Worm (Caenorhabditis elegans) whole organism, late embryonic: Measurements from ENCODE around the gene srz-95.
"Not testable (repeated sequence)": the region's sequence is repeated elsewhere in the genome, so short reads cannot be mapped to it uniquely, and the experiment has no call there.

Source experiments
- F13H6.1 ChIP-seq: sonication (generic microtip); optimal IDR thresholded peaks from 2 replicates; lab custom pipeline; 2016; ENCODE audit warnings: missing genetic modification characterization, missing compliant biosample characterization
- ama-1 ChIP-seq: fragments of 150-350 bp; optimal IDR thresholded peaks from 2 replicates; lab custom pipeline; 2014
- ceh-14 ChIP-seq: sonication (generic microtip); optimal IDR thresholded peaks from 2 replicates; lab custom pipeline; 2016; ENCODE audit warnings: missing genotype, missing genetic modification characterization, missing compliant biosample characterization
- ceh-2 ChIP-seq: sonication (generic microtip); optimal IDR thresholded peaks from 2 replicates; lab custom pipeline; 2016; ENCODE audit warnings: missing genotype, missing genetic modification characterization, missing compliant biosample characterization
- ceh-24 ChIP-seq: sonication (generic microtip); optimal IDR thresholded peaks from 2 replicates; lab custom pipeline; 2016; ENCODE audit warnings: mild to moderate bottlenecking, missing genetic modification characterization, missing compliant biosample characterization
- ceh-31 ChIP-seq: sonication (generic microtip); optimal IDR thresholded peaks from 2 replicates; lab custom pipeline; 2016; ENCODE audit warnings: missing genetic modification characterization, missing compliant biosample characterization
- ceh-34 ChIP-seq: sonication (generic microtip); optimal IDR thresholded peaks from 2 replicates; lab custom pipeline; 2016; ENCODE audit warnings: mild to moderate bottlenecking, missing genetic modification characterization, missing compliant biosample characterization
- ceh-48 ChIP-seq: sonication (generic microtip); optimal IDR thresholded peaks from 2 replicates; lab custom pipeline; 2016; ENCODE audit warnings: missing genetic modification characterization, inconsistent platforms, missing compliant biosample characterization
- ceh-9 ChIP-seq: sonication (generic microtip); optimal IDR thresholded peaks from 2 replicates; lab custom pipeline; 2016; ENCODE audit warnings: mild to moderate bottlenecking, missing genetic modification characterization, inconsistent platforms, missing compliant biosample characterization
- che-1 ChIP-seq: sonication (generic microtip); optimal IDR thresholded peaks from 2 replicates; lab custom pipeline; 2016; ENCODE audit warnings: mild to moderate bottlenecking, missing genetic modification characterization, missing compliant biosample characterization
- dve-1 ChIP-seq: sonication (generic microtip); optimal IDR thresholded peaks from 2 replicates; lab custom pipeline; 2017; ENCODE audit warnings: antibody characterized with exemption, mild to moderate bottlenecking, missing genetic modification characterization, missing compliant biosample characterization
- eyg-1 ChIP-seq: sonication (generic microtip); optimal IDR thresholded peaks from 2 replicates; lab custom pipeline; 2016; ENCODE audit warnings: missing genotype, missing genetic modification characterization, missing compliant biosample characterization
- hlh-30 ChIP-seq: sonication (generic microtip); optimal IDR thresholded peaks from 2 replicates; lab custom pipeline; 2017; ENCODE audit warnings: antibody characterized with exemption, missing genetic modification characterization, missing compliant biosample characterization; ENCODE audit not compliant: insufficient read depth
- lim-6 ChIP-seq: sonication (generic microtip); optimal IDR thresholded peaks from 2 replicates; lab custom pipeline; 2016; ENCODE audit warnings: missing genetic modification characterization, missing compliant biosample characterization
- lin-11 ChIP-seq: fragments of 200-800 bp; sonication (Bioruptor generic); optimal IDR thresholded peaks from 2 replicates; lab custom pipeline; 2018; ENCODE audit warnings: mild to moderate bottlenecking, missing genetic modification characterization, missing compliant biosample characterization
- mec-3 ChIP-seq: sonication (generic microtip); optimal IDR thresholded peaks from 2 replicates; lab custom pipeline; 2016; ENCODE audit warnings: borderline replicate concordance, missing genetic modification characterization, missing compliant biosample characterization
- nfya-1 ChIP-seq: sonication (generic microtip); optimal IDR thresholded peaks from 2 replicates; lab custom pipeline; 2017; ENCODE audit warnings: missing genetic modification characterization, mild to moderate bottlenecking, missing compliant biosample characterization, antibody characterized with exemption, moderate library complexity
- nhr-11 ChIP-seq: fragments of 150-350 bp; optimal IDR thresholded peaks from 2 replicates; lab custom pipeline; 2014; ENCODE audit warnings: missing biosample characterization, missing genetic modification characterization
- pag-3 ChIP-seq: sonication (generic microtip); optimal IDR thresholded peaks from 2 replicates; lab custom pipeline; 2016; ENCODE audit warnings: missing compliant biosample characterization, missing genetic modification characterization, borderline replicate concordance
- pat-9 ChIP-seq: fragments of 200-800 bp; sonication (Bioruptor generic); optimal IDR thresholded peaks from 2 replicates; lab custom pipeline; 2018; ENCODE audit warnings: mild to moderate bottlenecking, missing genetic modification characterization, moderate library complexity, missing compliant biosample characterization
- pax-1 ChIP-seq: fragments of 150-350 bp; optimal IDR thresholded peaks from 2 replicates; lab custom pipeline; 2014; ENCODE audit warnings: missing biosample characterization, missing genetic modification characterization
- pha-2 ChIP-seq: sonication (generic microtip); optimal IDR thresholded peaks from 2 replicates; lab custom pipeline; 2017; ENCODE audit warnings: mild to moderate bottlenecking, missing genetic modification characterization, missing compliant biosample characterization
- pha-4 ChIP-seq: fragments of 150-350 bp; optimal IDR thresholded peaks from 2 replicates; lab custom pipeline; 2018; ENCODE audit warnings: missing biosample characterization, missing genetic modification reagents, missing genetic modification characterization
- ref-2 ChIP-seq: sonication (generic microtip); optimal IDR thresholded peaks from 2 replicates; lab custom pipeline; 2016; ENCODE audit warnings: missing genetic modification characterization, missing compliant biosample characterization
- sox-4 ChIP-seq: sonication (generic microtip); optimal IDR thresholded peaks from 2 replicates; lab custom pipeline; 2017; ENCODE audit warnings: mild to moderate bottlenecking, missing genetic modification characterization, inconsistent platforms, missing compliant biosample characterization
- tbx-7 ChIP-seq: sonication (generic microtip); optimal IDR thresholded peaks from 2 replicates; lab custom pipeline; 2016; ENCODE audit warnings: missing genotype, missing genetic modification characterization, missing compliant biosample characterization
- unc-3 ChIP-seq, 2 experiments: fragments of 200-800 bp in 1 of 2; sonication (Bioruptor generic) in 1 of 2; sonication (generic microtip) in 1 of 2; conservative IDR thresholded peaks in 1 of 2; optimal IDR thresholded peaks in 1 of 2; 2 replicates each; pipeline versions ENCODE4 v1.3.6 to Lab custom; 2016 to 2022; ENCODE audit warnings: missing compliant biosample characterization in 2 of 2, missing genetic modification characterization in 2 of 2, missing genetic modification reagents in 1 of 2
- unc-42 ChIP-seq: sonication (generic microtip); optimal IDR thresholded peaks from 2 replicates; lab custom pipeline; 2016; ENCODE audit warnings: missing genotype, missing genetic modification characterization, missing compliant biosample characterization
- zip-5 ChIP-seq: sonication (generic microtip); optimal IDR thresholded peaks from 2 replicates; lab custom pipeline; 2016; ENCODE audit warnings: missing genetic modification characterization, missing compliant biosample characterization

The srz-95 gene

DNA sequence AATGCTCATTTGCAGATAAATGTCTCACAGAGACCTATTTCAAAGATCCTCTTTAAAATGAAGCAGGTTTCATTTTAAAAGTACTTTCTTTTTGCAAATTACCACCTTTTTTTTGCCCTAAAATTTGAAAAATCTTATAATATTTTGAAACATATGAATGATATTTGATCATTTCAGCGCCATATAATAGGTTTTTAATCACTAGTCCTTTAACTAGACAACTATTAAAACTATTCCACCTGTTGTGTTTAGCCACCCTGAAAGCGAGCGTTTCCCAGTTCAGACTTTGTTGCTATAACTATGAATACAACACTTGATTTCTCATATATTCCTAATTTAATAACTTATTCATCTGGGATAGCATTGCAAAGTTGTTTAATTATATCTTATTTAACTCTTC lies at the start of gene srz-95:
Gene srz-95, plus strand, starts transcription at position 301 of the 400 bp plus-strand sequence.
- TF ChIP-seq ceh-2 (tag; lab: Kevin White, UChicago) = no peak

ce11 chrV:16948011-16948410 lies 43.8 kb upstream of the srz-95 start, which contains the start of gene fbxa-112:
Gene fbxa-112 (minus strand): TSS chrV:16948111.
- not testable (repeated sequence) for TF ChIP-seq mec-3; F13H6.1 (tag; lab: Kevin White, UChicago); ceh-48

- not testable (repeated sequence) for TF ChIP-seq pax-1; ceh-14 (tag; lab: Kevin White, UChicago); ceh-24 (tag; lab: Kevin White, UChicago)
Observed at ce11 chrV:16949609-16950008, 42.2 kb upstream of the srz-95 start, which contains the start of gene fbxa-111. Gene fbxa-111 (minus strand): TSS chrV:16949709.

DNA sequence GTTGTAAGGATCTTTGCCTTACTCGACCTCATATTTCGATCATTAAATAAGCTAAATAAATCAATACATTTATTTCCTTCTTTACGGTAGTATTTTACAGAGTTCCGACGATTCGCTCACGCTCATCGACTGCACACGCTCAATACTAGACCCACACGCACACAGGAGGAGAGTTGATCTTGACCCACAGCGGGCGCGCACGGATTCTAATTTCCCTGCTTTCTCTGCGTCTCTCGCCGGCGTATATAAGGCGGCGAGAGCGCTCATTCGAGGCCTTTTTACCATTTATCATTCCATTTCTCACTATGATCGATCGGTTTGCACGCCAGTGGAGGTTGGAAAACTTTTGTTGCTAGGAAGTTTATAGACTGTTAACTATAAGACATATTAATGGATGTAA lies 41.8 kb upstream of the srz-95 start:
- TF ChIP-seq lim-6 (tag; lab: Kevin White, UChicago) (no peak), ama-1 (lab: Kevin White, UChicago) (no peak), hlh-30 (tag; lab: Kevin White, UChicago) (no peak), pat-9 (no peak), zip-5 (tag; lab: Kevin White, UChicago) (no peak), mec-3 (no peak), ceh-34 (tag; lab: Kevin White, UChicago) (no peak)

- TF ChIP-seq unc-42 (tag; lab: Kevin White, UChicago) = no peak
- TF ChIP-seq lin-11 (tag; lab: Kevin White, UChicago) = no peak
Observed at ce11 chrV:16951504-16951903, 40.3 kb upstream of the srz-95 start, which contains the start of gene clec-238. Gene clec-238 (plus strand): TSS chrV:16951804.

ce11 chrV:16954766-16955165 lies 37.1 kb upstream of the srz-95 start, which contains the start of gene srh-206:
Gene srh-206 (minus strand): TSS chrV:16954866.
- TF ChIP-seq ref-2 (tag; lab: Kevin White, UChicago) (no peak), lin-11 (tag; lab: Kevin White, UChicago) (no peak), pha-4 (tag; lab: Kevin White, UChicago) (no peak), ceh-24 (tag; lab: Kevin White, UChicago) (no peak)
- TF ChIP-seq, all 69 proteins: peak for 0

- TF ChIP-seq pat-9 (no peak), hlh-30 (tag; lab: Kevin White, UChicago) (no peak), F13H6.1 (tag; lab: Kevin White, UChicago) (no peak), sox-4 (no peak), tbx-7 (tag; lab: Kevin White, UChicago) (no peak), dve-1 (no peak), eyg-1 (tag; lab: Kevin White, UChicago) (no peak), ceh-31 (tag; lab: Kevin White, UChicago) (no peak), pag-3 (tag; lab: Kevin White, UChicago) (no peak), ceh-9 (no peak), nfya-1 (no peak), unc-3 (GFP tag; conservative IDR thresholded peaks at IDR 0.05; lab: Robert Waterston, UW) (no peak), unc-3 (tag; optimal IDR thresholded peaks at IDR 0.05; lab: Kevin White, UChicago) (no peak), pha-2 (tag; lab: Kevin White, UChicago) (no peak), che-1 (tag; lab: Kevin White, UChicago) (no peak), nhr-11 (no peak), ceh-14 (tag; lab: Kevin White, UChicago) (no peak)
Observed at ce11 chrV:16956229-16956628, 35.6 kb upstream of the srz-95 start, which contains the start of gene clec-239. Gene clec-239 (plus strand): TSS chrV:16956529.
